Fruit fly (Drosophila melanogaster) whole organism, pupa: ENCODE results near the gene Atpalpha.

Source experiments
- CG10348 ChIP-seq: fragments of 200-800 bp; sonication (Bioruptor generic); IDR thresholded peaks from 2 replicates; pipeline ENCODE4 v1.3.6; 2022; ENCODE audit warnings: missing biosample characterization, missing genetic modification characterization
- CG12605 ChIP-seq: fragments of 200-800 bp; sonication (Bioruptor generic); IDR thresholded peaks from 2 replicates; pipeline ENCODE4 v1.3.6; 2022; ENCODE audit warnings: missing biosample characterization, missing genetic modification characterization
- CG13204 ChIP-seq: fragments of 200-800 bp; sonication (Bioruptor generic); optimal IDR thresholded peaks from 2 replicates; lab custom pipeline; 2018; ENCODE audit warnings: missing biosample characterization, mild to moderate bottlenecking, missing genetic modification characterization, moderate library complexity
- CG14655 ChIP-seq: fragments of 200-800 bp; sonication (Bioruptor generic); optimal IDR thresholded peaks from 3 replicates; lab custom pipeline; 2017; ENCODE audit warnings: mild to moderate bottlenecking, missing biosample characterization, missing genetic modification reagents, missing genetic modification characterization
- CG15710 ChIP-seq: fragments of 200-800 bp; sonication (Bioruptor generic); optimal IDR thresholded peaks from 2 replicates; lab custom pipeline; 2018; ENCODE audit warnings: missing biosample characterization, mild to moderate bottlenecking, missing genetic modification characterization, moderate library complexity
- CG17806 ChIP-seq: fragments of 200-800 bp; sonication (Bioruptor generic); optimal IDR thresholded peaks from 2 replicates; lab custom pipeline; 2018; ENCODE audit warnings: missing biosample characterization, mild to moderate bottlenecking, missing genetic modification characterization, moderate library complexity
- CG32121 ChIP-seq: fragments of 200-800 bp; sonication (Bioruptor generic); IDR thresholded peaks from 2 replicates; pipeline ENCODE4 v1.3.6; 2022; ENCODE audit warnings: missing biosample characterization, missing genetic modification characterization
- CG34367 ChIP-seq: fragments of 200-800 bp; sonication (Bioruptor generic); optimal IDR thresholded peaks from 2 replicates; lab custom pipeline; 2018; ENCODE audit warnings: missing biosample characterization, mild to moderate bottlenecking, missing genetic modification characterization
- CG4496 ChIP-seq: fragments of 200-800 bp; sonication (Bioruptor generic); IDR thresholded peaks from 3 replicates; pipeline ENCODE4 v1.3.6; 2022; ENCODE audit warnings: missing biosample characterization, missing genetic modification characterization
- CG8159 ChIP-seq: fragments of 200-800 bp; sonication (Bioruptor generic); optimal IDR thresholded peaks from 3 replicates; lab custom pipeline; 2018; ENCODE audit warnings: missing biosample characterization, mild to moderate bottlenecking, missing genetic modification characterization, moderate library complexity
- CG8301 ChIP-seq: fragments of 200-800 bp; sonication (Bioruptor generic); optimal IDR thresholded peaks from 2 replicates; lab custom pipeline; 2018; ENCODE audit warnings: missing biosample characterization, mild to moderate bottlenecking, missing genetic modification characterization
- CG9948 ChIP-seq: fragments of 200-800 bp; sonication (Bioruptor generic); optimal IDR thresholded peaks from 2 replicates; lab custom pipeline; 2018; ENCODE audit warnings: missing biosample characterization, mild to moderate bottlenecking, missing genetic modification characterization, moderate library complexity
- D1 ChIP-seq: fragments of 200-800 bp; sonication (Bioruptor generic); optimal IDR thresholded peaks from 2 replicates; lab custom pipeline; 2018; ENCODE audit warnings: missing biosample characterization, mild to moderate bottlenecking, missing genetic modification characterization, moderate library complexity
- EcR ChIP-seq: fragments of 200-800 bp; sonication (Bioruptor generic); optimal IDR thresholded peaks from 3 replicates; lab custom pipeline; 2019; ENCODE audit warnings: missing biosample characterization, missing genetic modification characterization, mild to moderate bottlenecking, moderate library complexity, missing genetic modification reagents
- Ets98B ChIP-seq: fragments of 200-800 bp; sonication (Bioruptor generic); IDR thresholded peaks from 2 replicates; pipeline ENCODE4 v1.3.6; 2022; ENCODE audit warnings: missing biosample characterization, missing genetic modification characterization
- Pif1A ChIP-seq: fragments of 200-800 bp; sonication (Bioruptor generic); optimal IDR thresholded peaks from 3 replicates; lab custom pipeline; 2016; ENCODE audit warnings: missing biosample characterization, missing genetic modification characterization
- Pif1B ChIP-seq: fragments of 200-800 bp; sonication (Bioruptor generic); optimal IDR thresholded peaks from 3 replicates; lab custom pipeline; 2016; ENCODE audit warnings: missing biosample characterization, missing genetic modification characterization
- Snoo ChIP-seq: fragments of 200-800 bp; sonication (Bioruptor generic); optimal IDR thresholded peaks from 3 replicates; lab custom pipeline; 2017; ENCODE audit warnings: missing biosample characterization, mild to moderate bottlenecking, missing genetic modification characterization, inconsistent platforms
- fd96Ca ChIP-seq: fragments of 200-800 bp; sonication (Bioruptor generic); IDR thresholded peaks from 3 replicates; pipeline ENCODE4 v1.3.6; 2022; ENCODE audit warnings: missing biosample characterization, missing genetic modification characterization
- gl ChIP-seq: fragments of 200-800 bp; sonication (Bioruptor generic); optimal IDR thresholded peaks from 2 replicates; lab custom pipeline; 2018; ENCODE audit warnings: missing biosample characterization, mild to moderate bottlenecking, missing genetic modification characterization
- rn ChIP-seq: fragments of 200-800 bp; sonication (Bioruptor generic); IDR thresholded peaks from 2 replicates; pipeline ENCODE4 v1.3.6; 2022; ENCODE audit warnings: missing biosample characterization, missing genetic modification characterization

Gene Atpalpha

DNA sequence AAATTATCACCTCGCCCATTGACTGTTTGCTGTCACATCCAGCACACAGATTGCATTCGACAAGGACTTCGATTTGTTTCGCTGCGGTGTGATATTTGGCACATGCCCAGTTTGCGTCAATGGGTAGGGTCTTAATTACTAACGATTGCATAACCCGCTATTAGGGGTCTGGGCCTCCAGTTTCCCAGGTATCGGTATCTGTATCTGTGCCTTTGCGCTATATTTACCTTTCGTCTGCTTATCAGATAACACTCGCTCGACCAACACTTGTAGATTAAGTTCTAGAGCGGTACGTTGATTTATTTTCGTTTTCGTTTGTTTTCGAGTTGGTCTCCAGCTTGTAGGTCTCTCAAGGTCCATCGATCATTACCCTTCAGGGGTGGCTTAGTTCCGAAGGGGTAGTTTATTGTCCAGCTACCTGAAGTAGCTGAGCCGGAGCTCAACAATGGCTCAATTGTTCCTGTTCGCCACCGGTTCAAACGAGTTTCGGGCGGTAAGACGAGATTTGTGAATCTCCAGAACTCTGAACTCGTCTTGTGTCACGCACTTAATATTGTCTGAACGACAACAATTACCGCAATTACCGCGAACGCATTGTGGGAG lies 2.9 kb downstream of the Atpalpha start:
- TF ChIP-seq gl (no peak), EcR (GFP tag; lab: Kevin White, UChicago) (peak; percentile 19), CG17806 (tag; lab: Kevin White, UChicago) (no peak), Pif1B (GFP tag; lab: Kevin White, UChicago) (no peak), CG12605 (GFP tag; lab: Robert Waterston, UW) (no peak)

DNA sequence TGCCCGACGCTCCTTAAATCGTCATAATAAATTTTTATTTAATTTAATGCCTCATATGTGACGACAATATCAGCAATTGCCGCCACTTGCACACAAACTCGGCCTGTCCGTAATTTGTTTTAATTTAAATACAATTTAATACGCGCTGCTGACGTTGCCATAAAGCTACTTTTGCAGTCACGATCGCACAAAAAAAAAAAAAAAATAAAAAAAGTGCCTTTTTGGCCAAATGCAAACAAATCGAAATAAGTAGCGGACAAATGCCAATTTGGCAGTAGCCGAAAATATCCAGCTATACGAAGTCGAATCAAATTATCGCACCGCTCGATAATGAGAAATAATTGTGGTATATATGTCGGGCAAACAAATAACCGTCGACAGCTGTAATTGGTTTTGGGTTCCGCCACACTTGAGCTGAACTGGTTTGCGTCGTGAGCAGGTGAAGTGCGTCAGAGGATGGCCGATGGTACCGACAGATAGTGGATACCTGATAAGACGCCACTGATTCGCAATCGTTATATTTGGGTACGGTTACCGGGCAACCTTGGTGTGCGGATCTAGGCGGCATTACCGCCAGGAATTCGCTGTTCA lies 4.0 kb downstream of the Atpalpha start:
- TF ChIP-seq CG12605 (GFP tag; lab: Robert Waterston, UW) (no peak), CG9948 (tag; lab: Kevin White, UChicago) (no peak)

DNA sequence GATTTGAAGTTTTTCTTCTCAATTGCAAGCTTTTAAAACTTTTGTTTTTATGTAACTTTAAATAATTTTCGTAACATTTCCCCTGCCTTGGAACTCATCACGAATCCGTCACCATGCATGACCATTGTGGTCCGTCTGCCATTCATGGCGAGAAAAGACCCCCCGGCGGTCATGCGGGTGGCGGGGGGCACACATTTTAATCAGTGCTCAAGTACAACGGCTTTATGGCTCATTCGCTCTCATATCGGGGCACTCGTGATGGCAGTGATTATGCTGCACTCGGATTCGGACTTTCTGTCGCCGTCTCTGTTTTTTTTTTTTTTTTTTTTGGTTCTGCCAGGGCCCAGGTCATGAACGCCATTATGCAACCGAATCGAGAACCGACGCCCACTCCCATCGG lies 6.0 kb downstream of the Atpalpha start:
- no peak for TF ChIP-seq gl
- TF ChIP-seq CG4496: no peak

DNA sequence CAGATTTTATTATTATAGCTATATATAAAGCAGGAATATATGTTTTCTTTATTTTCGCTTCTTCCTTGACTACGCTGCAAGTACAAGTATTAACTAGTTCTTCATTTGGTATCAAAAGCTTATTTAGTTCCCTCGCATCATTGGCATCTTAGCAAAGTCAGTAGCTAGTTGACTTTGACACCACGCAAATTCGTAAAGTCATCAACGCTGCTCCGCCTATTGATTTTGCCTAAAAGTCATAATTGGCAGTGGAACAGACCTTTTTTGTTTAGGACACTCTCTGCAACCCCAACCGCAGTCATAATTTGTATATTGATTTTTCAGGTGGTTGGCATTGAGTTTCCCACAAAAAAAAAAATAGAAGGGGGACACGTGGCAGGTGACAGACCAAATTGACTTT lies 6.6 kb downstream of the Atpalpha start:
- TF ChIP-seq CG15710 (tag; lab: Kevin White, UChicago): no peak
- no peak for TF ChIP-seq Ets98B (GFP tag; lab: Robert Waterston, UW)
- TF ChIP-seq CG32121: no peak
- no peak for TF ChIP-seq D1 (tag; lab: Kevin White, UChicago)
- TF ChIP-seq Snoo (tag; lab: Kevin White, UChicago): no peak

DNA sequence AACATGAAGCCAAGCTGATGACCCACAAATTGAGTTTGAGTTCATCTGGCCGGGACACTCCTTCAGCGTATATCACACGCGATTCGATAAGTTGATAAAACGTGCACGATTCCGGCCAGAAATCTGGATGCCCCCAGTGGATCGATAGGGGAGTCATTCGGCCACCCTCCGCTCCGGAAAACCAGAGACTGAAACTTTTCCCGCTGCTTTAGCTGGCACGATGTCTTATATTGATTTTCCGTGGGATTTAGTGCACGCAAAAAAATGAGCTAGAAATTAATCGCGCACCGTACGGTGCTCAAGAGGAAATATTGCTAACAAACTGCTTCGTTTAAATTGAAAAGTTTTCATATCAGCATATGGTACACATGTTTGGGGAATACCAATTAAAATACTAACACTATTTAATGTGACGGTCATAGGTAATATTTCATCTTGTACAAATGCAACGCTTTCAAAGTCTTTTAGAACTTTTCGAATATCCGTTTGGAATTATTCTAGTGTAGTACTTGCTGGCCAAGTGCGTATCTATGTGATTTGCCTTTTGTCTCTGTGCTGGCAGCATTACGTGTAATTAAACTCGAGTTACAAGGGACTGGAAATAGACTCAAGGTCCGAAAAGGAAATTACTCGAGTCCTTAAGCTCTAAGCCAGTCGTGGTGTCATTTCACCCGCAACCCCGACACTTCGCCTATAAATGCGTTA lies 7.6 kb downstream of the Atpalpha start:
- TF ChIP-seq Pif1B (GFP tag; lab: Kevin White, UChicago) (no peak), CG8159 (no peak)

DNA sequence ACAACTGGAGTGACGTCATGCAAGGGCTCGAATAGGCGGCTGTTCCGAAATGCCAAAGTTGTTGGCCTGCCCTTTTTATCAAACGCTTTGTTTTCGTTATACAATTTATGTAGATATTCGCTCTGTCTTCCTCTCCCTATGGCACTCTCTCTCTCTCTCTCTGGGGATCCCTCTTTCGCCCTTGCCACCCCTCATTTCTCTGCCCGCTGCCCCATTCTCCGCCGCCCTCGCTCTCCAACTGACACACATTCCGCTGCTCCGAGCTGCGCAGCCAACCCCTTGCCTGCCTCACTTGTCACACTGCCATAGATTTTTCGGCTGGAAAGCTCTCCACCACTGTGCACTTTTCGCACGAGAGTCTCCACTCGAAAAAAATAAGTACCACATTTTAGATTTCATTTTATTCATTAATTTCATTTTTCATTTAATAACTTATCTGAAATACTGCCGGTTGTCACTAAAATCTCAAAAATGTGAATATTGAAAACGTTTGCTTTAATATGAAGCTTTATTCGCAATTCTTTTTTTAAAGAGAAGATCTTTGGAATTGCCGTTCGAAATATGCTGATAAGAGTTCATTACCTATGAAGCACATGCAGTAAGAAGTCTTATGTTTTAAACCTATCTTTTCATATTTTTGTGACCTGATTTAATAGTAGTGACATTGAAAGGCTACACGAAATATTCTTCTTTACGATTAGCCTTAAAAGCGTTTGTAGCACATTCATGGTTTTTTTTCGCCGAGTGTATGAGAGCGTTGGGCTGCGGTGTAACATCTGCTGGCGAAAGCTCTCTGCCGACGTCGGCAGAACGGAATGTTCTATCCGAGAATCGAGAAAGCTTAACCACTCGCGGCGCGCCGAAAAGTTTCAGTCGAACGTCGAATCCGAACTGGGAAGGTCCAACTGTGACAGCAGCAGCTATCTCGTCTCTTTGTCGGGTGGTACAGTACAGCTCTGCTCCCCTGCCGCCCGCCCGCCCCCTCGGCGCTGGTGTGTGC lies 8.7 kb downstream of the Atpalpha start:
- TF ChIP-seq CG13204 (GFP tag; lab: Kevin White, UChicago) (no peak), Pif1B (GFP tag; lab: Kevin White, UChicago) (peak; percentile 51), CG8301 (peak; percentile 71), Pif1A (GFP tag; lab: Kevin White, UChicago) (peak; percentile 59), CG17806 (tag; lab: Kevin White, UChicago) (peak; percentile 55), CG14655 (GFP tag; lab: Kevin White, UChicago) (peak; percentile 84), CG15710 (tag; lab: Kevin White, UChicago) (peak; percentile 57), D1 (tag; lab: Kevin White, UChicago) (peak; percentile 19), Ets98B (GFP tag; lab: Robert Waterston, UW) (peak; percentile 17; the same call in 1 of the 2 replicates), rn (GFP tag; lab: Robert Waterston, UW) (no peak), Snoo (tag; lab: Kevin White, UChicago) (peak; percentile 71), fd96Ca (GFP tag; lab: Robert Waterston, UW) (peak; percentile 49), CG32121 (peak; percentile 67), EcR (GFP tag; lab: Kevin White, UChicago) (no peak), CG34367 (tag; lab: Kevin White, UChicago) (peak; percentile 25), CG10348 (no peak), CG9948 (tag; lab: Kevin White, UChicago) (peak; percentile 60), CG8159 (peak; percentile 82), CG4496 (peak; percentile 51; the same call in 1 of the 3 replicates), gl (no peak), CG12605 (GFP tag; lab: Robert Waterston, UW) (no peak)
